Worm (Caenorhabditis elegans) whole organism, young adult: Measurements from ENCODE around the gene K11H12.5.

Experiments used
- B0336.3 ChIP-seq: fragments of 200-800 bp; sonication (Bioruptor generic); IDR thresholded peaks from 2 replicates; pipeline ENCODE4 v1.3.6; 2022; ENCODE audit warnings: missing genetic modification characterization, missing compliant biosample characterization
- C17E4.6 ChIP-seq: fragments of 200-800 bp; sonication (Bioruptor generic); IDR thresholded peaks from 2 replicates; pipeline ENCODE4 v1.3.6; 2022; ENCODE audit warnings: missing genetic modification reagents, missing genetic modification characterization, missing compliant biosample characterization
- D2030.7 ChIP-seq: fragments of 200-800 bp; sonication (Bioruptor generic); IDR thresholded peaks from 2 replicates; pipeline ENCODE4 v1.3.6; 2022; ENCODE audit warnings: missing genetic modification reagents, missing genetic modification characterization, missing compliant biosample characterization
- F22D6.2 ChIP-seq: sonication (generic microtip); optimal IDR thresholded peaks from 2 replicates; lab custom pipeline; 2016; ENCODE audit warnings: mild to moderate bottlenecking, missing genetic modification characterization, missing compliant biosample characterization
- F33H1.4 ChIP-seq: fragments of 200-800 bp; sonication (Bioruptor generic); IDR thresholded peaks from 2 replicates; pipeline ENCODE4 v1.3.6; 2022; ENCODE audit warnings: missing genetic modification reagents, missing genetic modification characterization, missing compliant biosample characterization
- F37B4.10 ChIP-seq: fragments of 200-800 bp; sonication (Bioruptor generic); IDR thresholded peaks from 2 replicates; pipeline ENCODE4 v1.3.6; 2022; ENCODE audit warnings: missing genetic modification characterization, missing compliant biosample characterization
- F55B11.4 ChIP-seq: sonication (generic microtip); optimal IDR thresholded peaks from 2 replicates; lab custom pipeline; 2016; ENCODE audit warnings: missing compliant biosample characterization, missing genetic modification characterization, borderline replicate concordance; ENCODE audit not compliant: insufficient read depth
- F57A8.1 ChIP-seq: fragments of 200-800 bp; sonication (Bioruptor generic); optimal IDR thresholded peaks from 2 replicates; lab custom pipeline; 2018; ENCODE audit warnings: mild to moderate bottlenecking, missing genetic modification characterization, moderate library complexity, missing compliant biosample characterization
- Y53F4B.3 ChIP-seq: fragments of 200-800 bp; sonication (Bioruptor generic); IDR thresholded peaks from 2 replicates; pipeline ENCODE4 v1.3.6; 2022; ENCODE audit warnings: missing genetic modification reagents, missing genetic modification characterization, missing compliant biosample characterization
- attf-3 ChIP-seq: fragments of 200-800 bp; sonication (Bioruptor generic); conservative IDR thresholded peaks from 2 replicates; pipeline ENCODE4 v1.3.6; 2022; ENCODE audit warnings: missing genetic modification reagents, missing genetic modification characterization, missing compliant biosample characterization
- attf-5 ChIP-seq: fragments of 200-800 bp; sonication (Bioruptor generic); optimal IDR thresholded peaks from 2 replicates; lab custom pipeline; 2018; ENCODE audit warnings: mild to moderate bottlenecking, missing genetic modification characterization, missing compliant biosample characterization
- bed-1 ChIP-seq: fragments of 200-800 bp; sonication (Bioruptor generic); IDR thresholded peaks from 2 replicates; pipeline ENCODE4 v1.3.6; 2022; ENCODE audit warnings: missing genetic modification reagents, missing genetic modification characterization, missing compliant biosample characterization
- bed-2 ChIP-seq: fragments of 200-800 bp; sonication (Bioruptor generic); IDR thresholded peaks from 2 replicates; pipeline ENCODE4 v1.3.6; 2022; ENCODE audit warnings: missing genetic modification reagents, missing genetic modification characterization, missing compliant biosample characterization
- cebp-1 ChIP-seq, 2 experiments: fragments of 200-800 bp in 1 of 2; sonication (Bioruptor generic) in 1 of 2; sonication (generic microtip) in 1 of 2; IDR thresholded peaks in 1 of 2; optimal IDR thresholded peaks in 1 of 2; 2 replicates each; pipeline versions ENCODE4 v1.3.6 to Lab custom; 2017 to 2022; ENCODE audit warnings: missing compliant biosample characterization in 2 of 2, missing genetic modification characterization in 2 of 2, mild to moderate bottlenecking in 1 of 2, missing genetic modification reagents in 1 of 2, moderate library complexity in 1 of 2
- ceh-27 ChIP-seq: fragments of 200-800 bp; sonication (Bioruptor generic); optimal IDR thresholded peaks from 2 replicates; lab custom pipeline; 2018; ENCODE audit warnings: mild to moderate bottlenecking, missing genetic modification characterization, moderate library complexity, missing compliant biosample characterization
- ceh-40 ChIP-seq: fragments of 200-800 bp; sonication (Bioruptor generic); IDR thresholded peaks from 2 replicates; pipeline ENCODE4 v1.3.6; 2022; ENCODE audit warnings: missing genetic modification characterization, missing compliant biosample characterization
- chd-7 ChIP-seq: sonication (generic microtip); optimal IDR thresholded peaks from 2 replicates; lab custom pipeline; 2016; ENCODE audit warnings: mild to moderate bottlenecking, missing genetic modification characterization, moderate library complexity, missing compliant biosample characterization
- dpff-1 ChIP-seq: sonication (generic microtip); optimal IDR thresholded peaks from 2 replicates; lab custom pipeline; 2017; ENCODE audit warnings: mild to moderate bottlenecking, missing genetic modification characterization, missing compliant biosample characterization
- efl-1 ChIP-seq: fragments of 150-350 bp; optimal IDR thresholded peaks from 2 replicates; lab custom pipeline; 2014; ENCODE audit warnings: missing biosample characterization, missing genetic modification reagents, missing genetic modification characterization
- egl-18 ChIP-seq: fragments of 200-800 bp; sonication (Bioruptor generic); IDR thresholded peaks from 2 replicates; pipeline ENCODE4 v1.3.6; 2022; ENCODE audit warnings: missing genetic modification reagents, missing genetic modification characterization, missing compliant biosample characterization
- egrh-3 ChIP-seq: fragments of 200-800 bp; sonication (Bioruptor generic); IDR thresholded peaks from 2 replicates; pipeline ENCODE4 v1.3.6; 2022; ENCODE audit warnings: missing genetic modification reagents, missing genetic modification characterization, missing compliant biosample characterization
- him-1 ChIP-seq: sonication (generic microtip); optimal IDR thresholded peaks from 2 replicates; lab custom pipeline; 2016; ENCODE audit warnings: missing genotype, missing genetic modification reagents, missing genetic modification characterization, missing compliant biosample characterization
- hlh-26 ChIP-seq: fragments of 200-800 bp; sonication (Bioruptor generic); conservative IDR thresholded peaks from 2 replicates; pipeline ENCODE4 v1.3.6; 2022; ENCODE audit warnings: missing genetic modification reagents, missing genetic modification characterization, missing compliant biosample characterization
- hrde-1 ChIP-seq: sonication (generic microtip); optimal IDR thresholded peaks from 2 replicates; lab custom pipeline; 2016; ENCODE audit warnings: missing genetic modification characterization, mild to moderate bottlenecking, missing compliant biosample characterization, moderate library complexity, missing genotype, missing genetic modification reagents, borderline replicate concordance
- lag-1 ChIP-seq: fragments of 200-800 bp; sonication (Bioruptor generic); IDR thresholded peaks from 2 replicates; pipeline ENCODE4 v1.3.6; 2022; ENCODE audit warnings: missing genetic modification reagents, missing genetic modification characterization, missing compliant biosample characterization
- let-526 ChIP-seq: fragments of 200-800 bp; sonication (Bioruptor generic); IDR thresholded peaks from 2 replicates; pipeline ENCODE4 v1.3.6; 2022; ENCODE audit warnings: missing genetic modification reagents, missing genetic modification characterization, missing compliant biosample characterization
- lin-26 ChIP-seq: fragments of 200-800 bp; sonication (Bioruptor generic); IDR thresholded peaks from 2 replicates; pipeline ENCODE4 v1.3.6; 2022; ENCODE audit warnings: missing genetic modification reagents, missing genetic modification characterization, missing compliant biosample characterization
- lsl-1 ChIP-seq: fragments of 200-800 bp; sonication (Bioruptor generic); optimal IDR thresholded peaks from 2 replicates; lab custom pipeline; 2018; ENCODE audit warnings: mild to moderate bottlenecking, missing genetic modification characterization, moderate library complexity, missing compliant biosample characterization
- lsy-27 ChIP-seq: sonication (generic microtip); optimal IDR thresholded peaks from 2 replicates; lab custom pipeline; 2017; ENCODE audit warnings: missing genetic modification characterization, mild to moderate bottlenecking, missing compliant biosample characterization, antibody characterized with exemption, missing genotype, borderline replicate concordance; ENCODE audit not compliant: insufficient read depth
- madf-3 ChIP-seq: fragments of 200-800 bp; sonication (Bioruptor generic); IDR thresholded peaks from 2 replicates; pipeline ENCODE4 v1.3.6; 2022; ENCODE audit warnings: missing genetic modification reagents, missing genetic modification characterization, missing compliant biosample characterization
- madf-6 ChIP-seq: fragments of 200-800 bp; sonication (Bioruptor generic); IDR thresholded peaks from 2 replicates; pipeline ENCODE4 v1.3.6; 2022; ENCODE audit warnings: missing genetic modification reagents, missing genetic modification characterization, missing compliant biosample characterization
- mxl-1 ChIP-seq: sonication (generic microtip); optimal IDR thresholded peaks from 2 replicates; lab custom pipeline; 2016; ENCODE audit warnings: missing genetic modification characterization, missing compliant biosample characterization
- nfyb-1 ChIP-seq: fragments of 200-800 bp; sonication (Bioruptor generic); IDR thresholded peaks from 2 replicates; pipeline ENCODE4 v1.3.6; 2022; ENCODE audit warnings: missing genetic modification reagents, missing genetic modification characterization, missing compliant biosample characterization
- nhr-120 ChIP-seq: fragments of 200-800 bp; sonication (Bioruptor generic); IDR thresholded peaks from 2 replicates; pipeline ENCODE4 v1.3.6; 2022; ENCODE audit warnings: missing genetic modification characterization, missing compliant biosample characterization
- nhr-179 ChIP-seq: sonication (generic microtip); optimal IDR thresholded peaks from 2 replicates; lab custom pipeline; 2016; ENCODE audit warnings: mild to moderate bottlenecking, missing genetic modification characterization, missing compliant biosample characterization
- nhr-80 ChIP-seq: sonication (generic microtip); optimal IDR thresholded peaks from 2 replicates; lab custom pipeline; 2016; ENCODE audit warnings: missing genetic modification characterization, missing compliant biosample characterization
- repo-1 ChIP-seq: sonication (generic microtip); optimal IDR thresholded peaks from 2 replicates; lab custom pipeline; 2017; ENCODE audit warnings: mild to moderate bottlenecking, missing genetic modification characterization, missing compliant biosample characterization
- rpc-1 ChIP-seq, 2 experiments: fragments of 150-350 bp in 1 of 2; sonication (generic microtip) in 1 of 2; optimal IDR thresholded peaks; 2 replicates each; lab custom pipeline; 2014 to 2018; ENCODE audit warnings: missing biosample characterization in 1 of 2, missing genetic modification characterization in 1 of 2, missing genetic modification reagents in 1 of 2, missing genotype in 1 of 2
- sdz-38 ChIP-seq: sonication (generic microtip); optimal IDR thresholded peaks from 2 replicates; lab custom pipeline; 2016; ENCODE audit warnings: missing genotype, missing genetic modification characterization, missing compliant biosample characterization
- sea-2 ChIP-seq: fragments of 200-800 bp; sonication (Bioruptor generic); IDR thresholded peaks from 2 replicates; pipeline ENCODE4 v1.3.6; 2022; ENCODE audit warnings: missing genetic modification characterization, missing compliant biosample characterization
- snpc-3.4 ChIP-seq: sonication (generic microtip); optimal IDR thresholded peaks from 2 replicates; lab custom pipeline; 2017; ENCODE audit warnings: missing genetic modification characterization, mild to moderate bottlenecking, missing compliant biosample characterization, antibody characterized with exemption, moderate library complexity, missing genotype, missing genetic modification reagents
- tbx-9 ChIP-seq: sonication (generic microtip); optimal IDR thresholded peaks from 2 replicates; lab custom pipeline; 2016; ENCODE audit warnings: borderline replicate concordance, missing genetic modification characterization, inconsistent platforms, missing compliant biosample characterization
- ztf-22 ChIP-seq: fragments of 200-800 bp; sonication (Bioruptor generic); optimal IDR thresholded peaks from 2 replicates; lab custom pipeline; 2018; ENCODE audit warnings: mild to moderate bottlenecking, missing genetic modification characterization, moderate library complexity, missing compliant biosample characterization
- ztf-3 ChIP-seq: fragments of 200-800 bp; sonication (Bioruptor generic); optimal IDR thresholded peaks from 2 replicates; lab custom pipeline; 2018; ENCODE audit warnings: mild to moderate bottlenecking, missing genetic modification characterization, missing compliant biosample characterization
- ztf-6 ChIP-seq: fragments of 200-800 bp; sonication (Bioruptor generic); IDR thresholded peaks from 2 replicates; pipeline ENCODE4 v1.3.6; 2022; ENCODE audit warnings: missing genetic modification reagents, missing genetic modification characterization, missing compliant biosample characterization

K11H12.5 gene

ce11 chrIV:654526-655440, 21.6 kb upstream of the K11H12.5 start, which contains the start of the genes rpl-15 and K11H12.8 (continued):
- TF ChIP-seq F55B11.4 (tag; lab: Kevin White, UChicago) (no peak), hrde-1 (tag; lab: Kevin White, UChicago) (peak; percentile 90), chd-7 (tag; lab: Kevin White, UChicago) (peak; percentile 98), lsl-1 (GFP tag; lab: Kevin White, UChicago) (peak; percentile 100), F33H1.4 (GFP tag; lab: Robert Waterston, UW) (peak; percentile 95), lin-26 (peak; percentile 96), attf-5 (GFP tag; lab: Kevin White, UChicago) (peak; percentile 100), ztf-6 (GFP tag; lab: Robert Waterston, UW) (peak; percentile 100), F57A8.1 (GFP tag; lab: Kevin White, UChicago) (peak; percentile 96), hlh-26 (no peak), Y53F4B.3 (peak; percentile 90), repo-1 (peak; percentile 99), lsy-27 (peak; percentile 69), sea-2 (GFP tag; lab: Robert Waterston, UW) (peak; percentile 97), sdz-38 (no peak), nhr-80 (tag; lab: Kevin White, UChicago) (peak; percentile 99), him-1 (peak; percentile 96), tbx-9 (tag; lab: Kevin White, UChicago) (no peak), snpc-3.4 (tag; lab: Kevin White, UChicago) (peak; percentile 99), attf-3 (GFP tag; lab: Robert Waterston, UW) (peak; percentile 91), F37B4.10 (GFP tag; lab: Robert Waterston, UW) (peak; percentile 99), B0336.3 (peak; percentile 100), madf-3 (GFP tag; lab: Robert Waterston, UW) (peak; percentile 99), cebp-1 (GFP tag; IDR thresholded peaks at IDR 0.05; lab: Robert Waterston, UW) (peak; percentile 97), cebp-1 (tag; optimal IDR thresholded peaks at IDR 0.05; lab: Kevin White, UChicago) (peak; percentile 99), bed-2 (GFP tag; lab: Robert Waterston, UW) (peak; percentile 98), madf-6 (GFP tag; lab: Robert Waterston, UW) (peak; percentile 98), mxl-1 (tag; lab: Kevin White, UChicago) (peak; percentile 64), bed-1 (GFP tag; lab: Robert Waterston, UW) (peak; percentile 94), F22D6.2 (tag; lab: Kevin White, UChicago) (no peak), egl-18 (GFP tag; lab: Robert Waterston, UW) (peak; percentile 99), ztf-3 (GFP tag; lab: Kevin White, UChicago) (peak; percentile 96), efl-1 (peak; percentile 92), dpff-1 (tag; lab: Kevin White, UChicago) (peak; percentile 61), D2030.7 (GFP tag; lab: Robert Waterston, UW) (peak; percentile 99), ceh-40 (GFP tag; lab: Robert Waterston, UW) (peak; percentile 94), nhr-179 (tag; lab: Kevin White, UChicago) (peak; percentile 11), let-526 (GFP tag; lab: Robert Waterston, UW) (peak; percentile 99), egrh-3 (peak; percentile 92), lag-1 (peak; percentile 90; the same call in 1 of the 2 replicates), C17E4.6 (GFP tag; lab: Robert Waterston, UW) (peak; percentile 99), rpc-1 (optimal IDR thresholded peaks at IDR 0.05; lab: Kevin White, UChicago) (peak; percentile 47), rpc-1 (tag; optimal IDR thresholded peaks at IDR 0.05; lab: Kevin White, UChicago) (peak; percentile 11), ceh-27 (peak; percentile 100), nfyb-1 (peak; percentile 99), nhr-120 (0 out of 2 replicates have a peak, but pooled peaks have one; percentile 88), ztf-22 (GFP tag; lab: Kevin White, UChicago) (peak; percentile 100)
